Worm (Caenorhabditis elegans) whole organism, L1 larva: ENCODE results near the gene clec-42.

Experiments used
- F16B12.6 ChIP-seq: fragments of 150-350 bp; optimal IDR thresholded peaks from 2 replicates; lab custom pipeline; 2014; ENCODE audit warnings: missing biosample characterization, missing genetic modification characterization
- aly-2 ChIP-seq: fragments of 150-350 bp; optimal IDR thresholded peaks from 2 replicates; lab custom pipeline; 2014; ENCODE audit warnings: missing biosample characterization, missing genetic modification characterization
- ama-1 ChIP-seq: fragments of 150-350 bp; optimal IDR thresholded peaks from 2 replicates; lab custom pipeline; 2014
- efl-3 ChIP-seq: fragments of 200-800 bp; sonication (Bioruptor generic); optimal IDR thresholded peaks from 2 replicates; lab custom pipeline; 2018; ENCODE audit warnings: mild to moderate bottlenecking, missing genetic modification characterization, missing compliant biosample characterization
- ets-5 ChIP-seq: fragments of 200-800 bp; sonication (Bioruptor generic); IDR thresholded peaks from 2 replicates; pipeline ENCODE4 v1.3.6; 2022; ENCODE audit warnings: missing genetic modification characterization, missing compliant biosample characterization
- nhr-237 ChIP-seq: fragments of 150-350 bp; optimal IDR thresholded peaks from 2 replicates; lab custom pipeline; 2014; ENCODE audit warnings: missing biosample characterization, missing genetic modification characterization
- nhr-77 ChIP-seq: fragments of 150-350 bp; optimal IDR thresholded peaks from 2 replicates; lab custom pipeline; 2014; ENCODE audit warnings: missing biosample characterization, missing genetic modification characterization
- pag-3 ChIP-seq: sonication (generic microtip); optimal IDR thresholded peaks from 2 replicates; lab custom pipeline; 2017; ENCODE audit warnings: missing genetic modification characterization, mild to moderate bottlenecking, missing compliant biosample characterization, antibody characterized with exemption, borderline replicate concordance; ENCODE audit not compliant: insufficient read depth
- snu-23 ChIP-seq: sonication (generic microtip); optimal IDR thresholded peaks from 2 replicates; lab custom pipeline; 2016; ENCODE audit warnings: missing genetic modification characterization, missing compliant biosample characterization
- ztf-11 ChIP-seq, 2 experiments: sonication (generic microtip); optimal IDR thresholded peaks; 2 replicates each; lab custom pipeline; 2016 to 2017; ENCODE audit warnings: missing genetic modification characterization in 2 of 2, missing biosample characterization in 1 of 2, missing compliant biosample characterization in 1 of 2
- ztf-4 ChIP-seq: fragments of 150-350 bp; optimal IDR thresholded peaks from 2 replicates; lab custom pipeline; 2014; ENCODE audit warnings: missing biosample characterization, missing genetic modification characterization

- TF ChIP-seq snu-23 (GFP tag; lab: Kevin White, UChicago) (no peak), ztf-4 (tag; lab: Kevin White, UChicago) (no peak), pag-3 (tag; lab: Kevin White, UChicago) (no peak), efl-3 (GFP tag; lab: Kevin White, UChicago) (no peak), ama-1 (no peak), ztf-11 (tag; optimal IDR thresholded peaks at IDR 0.05; lab: Kevin White, UChicago) (no peak), nhr-77 (no peak), ets-5 (GFP tag; lab: Robert Waterston, UW) (no peak), nhr-237 (tag; lab: Kevin White, UChicago) (no peak), F16B12.6 (tag; lab: Kevin White, UChicago) (no peak), aly-2 (tag; lab: Kevin White, UChicago) (no peak)
These were observed 52.0 kb downstream of the clec-42 start for ce11 chrV:18243227-18243626.
